Fruit fly (Drosophila melanogaster): Measurements from ENCODE around the gene Tmep.

The Tmep gene

DNA sequence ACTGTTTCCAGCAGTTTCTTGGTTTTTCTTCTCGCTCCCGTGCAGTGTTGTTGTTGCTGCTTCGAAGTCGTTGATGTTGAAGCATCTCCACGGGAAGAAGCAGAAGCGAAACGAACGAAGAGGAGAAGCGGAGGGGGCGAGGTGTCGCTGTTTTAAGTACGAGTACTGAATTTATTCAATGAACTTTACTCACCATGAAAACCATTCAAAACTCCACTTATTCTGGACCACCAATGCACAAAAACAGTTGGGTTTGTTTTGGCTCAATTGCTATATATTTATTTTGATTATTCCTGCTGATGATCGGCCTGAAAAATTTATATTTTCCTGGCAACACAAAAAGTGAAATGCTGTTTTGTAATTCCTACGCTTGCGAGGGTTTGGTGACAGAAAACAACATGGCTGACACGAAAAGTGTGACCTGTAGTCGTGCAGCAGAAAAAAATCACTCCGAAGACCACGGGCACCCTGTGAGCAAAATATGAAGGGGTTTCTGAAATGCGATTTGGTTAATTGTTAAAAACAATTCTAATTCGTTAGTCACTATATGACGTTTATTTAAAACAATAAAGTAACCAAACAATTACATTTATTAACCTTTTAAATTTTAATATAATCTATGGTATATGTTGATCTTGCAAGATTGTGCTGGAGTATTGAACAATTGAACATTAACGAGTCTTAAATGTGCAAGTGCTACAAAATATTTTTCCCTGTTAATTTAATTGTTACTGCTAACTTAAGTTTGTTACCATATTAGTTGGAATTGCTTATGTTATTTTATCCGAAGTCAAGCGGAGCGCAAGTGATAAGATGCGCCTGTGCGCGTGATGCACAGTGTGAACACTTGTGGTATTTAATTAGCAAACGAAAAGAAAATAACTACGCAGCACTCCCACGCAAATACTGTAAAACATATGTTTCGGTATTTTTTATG lies 488 bp upstream of the Tmep start, which contains the start of gene CG7879:
Gene CG7879, minus strand, starts transcription at position 384 of the 937 bp plus-strand sequence.
- TF ChIP-seq CG11617 (GFP tag; optimal IDR thresholded peaks at IDR 0.05) (peak; percentile 7), bab1 (GFP tag; optimal IDR thresholded peaks at IDR 0.05) (peak; percentile 53), Mnt (GFP tag; optimal IDR thresholded peaks at IDR 0.05) (peak; percentile 20), CG7101 (tag; optimal IDR thresholded peaks at IDR 0.05) (peak; percentile 24), CG1620 (GFP tag; optimal IDR thresholded peaks at IDR 0.05) (peak; percentile 28), Hr96 (GFP tag; optimal IDR thresholded peaks at IDR 0.05) (no peak), kay (GFP tag; ENCODE audit: borderline replicate concordance) (no peak), cic (GFP tag; optimal IDR thresholded peaks at IDR 0.05) (peak; percentile 98), ovo (GFP tag; optimal IDR thresholded peaks at IDR 0.05) (peak; percentile 2)

- peak; percentile 9 for TF ChIP-seq bab1 (GFP tag; optimal IDR thresholded peaks at IDR 0.05)
- TF ChIP-seq tj (GFP tag; optimal IDR thresholded peaks at IDR 0.05), result peak; percentile 59
- no peak for TF ChIP-seq kay (GFP tag; ENCODE audit: borderline replicate concordance)
These were observed 940 bp downstream of the Tmep start for dm6 chr3L:1569966-1570276.

- TF ChIP-seq CG33017 (tag; optimal IDR thresholded peaks at IDR 0.05), result no peak
- TF ChIP-seq CG1620 (GFP tag; optimal IDR thresholded peaks at IDR 0.05), result no peak
- TF ChIP-seq CG14711 (tag; optimal IDR thresholded peaks at IDR 0.05), result no peak
- TF ChIP-seq tj (GFP tag; optimal IDR thresholded peaks at IDR 0.05), result peak; percentile 1
- TF ChIP-seq toe (GFP tag; optimal IDR thresholded peaks at IDR 0.05), result no peak
- peak; percentile 45 for TF ChIP-seq kay (GFP tag; ENCODE audit: borderline replicate concordance)
These were observed 2.1 kb downstream of the Tmep start for dm6 chr3L:1571077-1571476.

dm6 chr3L:1573191-1573590 lies 4.2 kb downstream of the Tmep start:
- TF ChIP-seq CG11617 (GFP tag; optimal IDR thresholded peaks at IDR 0.05), result no peak
- no peak for TF ChIP-seq tj (GFP tag; optimal IDR thresholded peaks at IDR 0.05)

dm6 chr3L:1575731-1576376 lies 6.9 kb downstream of the Tmep start:
- TF ChIP-seq bab1 (GFP tag; optimal IDR thresholded peaks at IDR 0.05), result no peak
- no peak for TF ChIP-seq CG7101 (tag; optimal IDR thresholded peaks at IDR 0.05)
- no peak for TF ChIP-seq CG7045 (GFP tag; optimal IDR thresholded peaks at IDR 0.05)
- TF ChIP-seq CG33017 (tag; optimal IDR thresholded peaks at IDR 0.05), result no peak
- TF ChIP-seq CG5204 (GFP tag; optimal IDR thresholded peaks at IDR 0.05), result no peak
- no peak for TF ChIP-seq tj (GFP tag; optimal IDR thresholded peaks at IDR 0.05)
- TF ChIP-seq toe (GFP tag; optimal IDR thresholded peaks at IDR 0.05), result no peak
- no peak for TF ChIP-seq pad (GFP tag; optimal IDR thresholded peaks at IDR 0.05)
- no peak for TF ChIP-seq Clk (GFP tag; optimal IDR thresholded peaks at IDR 0.05)

DNA sequence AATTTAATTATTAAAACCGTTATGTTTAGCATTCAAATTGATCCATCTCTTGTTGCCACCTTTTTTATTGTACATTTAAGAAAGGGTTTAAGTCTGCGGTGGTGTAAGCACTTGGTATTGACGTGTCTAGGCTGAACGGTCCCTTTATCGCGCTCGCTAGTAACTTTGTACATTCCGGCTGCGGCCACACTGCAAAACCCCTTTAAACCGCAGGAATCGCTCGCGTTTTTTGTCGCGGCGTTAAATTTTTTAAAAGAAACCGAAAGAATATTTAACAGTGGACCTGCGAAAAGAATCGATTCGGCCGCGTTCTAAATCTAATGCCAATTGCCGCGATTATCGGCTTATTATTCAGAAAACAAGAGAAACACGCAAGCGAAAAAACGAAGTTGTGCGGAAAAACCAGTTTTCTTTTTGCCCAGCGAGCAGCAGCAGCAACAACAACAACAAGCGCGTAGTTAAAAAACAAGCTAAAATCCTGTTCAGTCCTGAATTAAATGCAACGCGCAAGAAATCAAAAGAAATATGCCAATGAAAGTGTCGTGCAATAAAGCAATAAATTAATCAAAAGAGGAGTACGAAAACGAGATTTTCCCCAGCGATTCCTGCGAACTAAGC lies 7.6 kb downstream of the Tmep start, which contains the start of gene CG13917:
Gene CG13917, plus strand, starts transcription at position 211 of the 618 bp plus-strand sequence.
- TF ChIP-seq cic (GFP tag; optimal IDR thresholded peaks at IDR 0.05), result no peak
- peak; percentile 65 for TF ChIP-seq bab1 (GFP tag; optimal IDR thresholded peaks at IDR 0.05)
- TF ChIP-seq Mnt (GFP tag; optimal IDR thresholded peaks at IDR 0.05), result no peak
- no peak for TF ChIP-seq kay (GFP tag; ENCODE audit: borderline replicate concordance)
- peak; percentile 71 for TF ChIP-seq pad (GFP tag; optimal IDR thresholded peaks at IDR 0.05)
- no peak for TF ChIP-seq CG1620 (GFP tag; optimal IDR thresholded peaks at IDR 0.05)
- TF ChIP-seq cnc (optimal IDR thresholded peaks at IDR 0.05), result no peak
- TF ChIP-seq CG11617 (GFP tag; optimal IDR thresholded peaks at IDR 0.05), result no peak
- no peak for TF ChIP-seq Hr96 (GFP tag; optimal IDR thresholded peaks at IDR 0.05)
- peak; percentile 9 for TF ChIP-seq tj (GFP tag; optimal IDR thresholded peaks at IDR 0.05)
- TF ChIP-seq toe (GFP tag; optimal IDR thresholded peaks at IDR 0.05), result no peak
- no peak for TF ChIP-seq CG12768 (GFP tag; optimal IDR thresholded peaks at IDR 0.05)
- TF ChIP-seq ovo (GFP tag; optimal IDR thresholded peaks at IDR 0.05), result no peak
- TF ChIP-seq Crg-1 (GFP tag; optimal IDR thresholded peaks at IDR 0.05), result no peak
- no peak for TF ChIP-seq CG33017 (tag; optimal IDR thresholded peaks at IDR 0.05)
- no peak for TF ChIP-seq CG7045 (GFP tag; optimal IDR thresholded peaks at IDR 0.05)

dm6 chr3L:1577338-1577737 lies 8.4 kb downstream of the Tmep start:
- no peak for TF ChIP-seq CG7045 (GFP tag; optimal IDR thresholded peaks at IDR 0.05)
- no peak for TF ChIP-seq CG5204 (GFP tag; optimal IDR thresholded peaks at IDR 0.05)
- no peak for TF ChIP-seq kay (GFP tag; ENCODE audit: borderline replicate concordance)
- no peak for TF ChIP-seq CG1620 (GFP tag; optimal IDR thresholded peaks at IDR 0.05)
- peak; percentile 27 for TF ChIP-seq pad (GFP tag; optimal IDR thresholded peaks at IDR 0.05)
- TF ChIP-seq CG33017 (tag; optimal IDR thresholded peaks at IDR 0.05), result no peak
- TF ChIP-seq Mnt (GFP tag; optimal IDR thresholded peaks at IDR 0.05), result no peak
- no peak for TF ChIP-seq tj (GFP tag; optimal IDR thresholded peaks at IDR 0.05)
- TF ChIP-seq ovo (GFP tag; optimal IDR thresholded peaks at IDR 0.05), result no peak

Measured in whole organism, adult.